Worm (Caenorhabditis elegans) whole organism, L2 larva: ENCODE measurements around the gene smrd-1.

Experiments
- ama-1 ChIP-seq: fragments of 150-350 bp; optimal IDR thresholded peaks from 2 replicates; lab custom pipeline; 2018; ENCODE audit warnings: inconsistent platforms
- dmd-4 ChIP-seq: sonication (generic microtip); optimal IDR thresholded peaks from 2 replicates; lab custom pipeline; 2017; ENCODE audit warnings: missing biosample characterization, missing genetic modification characterization
- egl-27 ChIP-seq: sonication (generic microtip); optimal IDR thresholded peaks from 3 replicates; lab custom pipeline; 2017; ENCODE audit warnings: missing biosample characterization, missing genetic modification reagents, missing genetic modification characterization
- lin-13 ChIP-seq: fragments of 150-350 bp; optimal IDR thresholded peaks from 2 replicates; lab custom pipeline; 2014; ENCODE audit warnings: missing biosample characterization, missing genetic modification reagents, missing genetic modification characterization
- lin-39 ChIP-seq: fragments of 150-350 bp; optimal IDR thresholded peaks from 2 replicates; lab custom pipeline; 2014; ENCODE audit warnings: missing biosample characterization, missing genetic modification reagents, missing genetic modification characterization
- mbf-1 ChIP-seq: sonication (generic microtip); optimal IDR thresholded peaks from 2 replicates; lab custom pipeline; 2017; ENCODE audit warnings: missing biosample characterization, missing genetic modification characterization
- nhr-11 ChIP-seq: fragments of 150-350 bp; optimal IDR thresholded peaks from 2 replicates; lab custom pipeline; 2014; ENCODE audit warnings: missing biosample characterization, missing genetic modification characterization
- nhr-23 ChIP-seq: fragments of 150-350 bp; optimal IDR thresholded peaks from 2 replicates; lab custom pipeline; 2014; ENCODE audit warnings: missing biosample characterization, missing genetic modification reagents, missing genetic modification characterization
- sma-3 ChIP-seq: sonication (generic microtip); optimal IDR thresholded peaks from 2 replicates; lab custom pipeline; 2016; ENCODE audit warnings: missing genetic modification reagents, missing genetic modification characterization, missing compliant biosample characterization

DNA sequence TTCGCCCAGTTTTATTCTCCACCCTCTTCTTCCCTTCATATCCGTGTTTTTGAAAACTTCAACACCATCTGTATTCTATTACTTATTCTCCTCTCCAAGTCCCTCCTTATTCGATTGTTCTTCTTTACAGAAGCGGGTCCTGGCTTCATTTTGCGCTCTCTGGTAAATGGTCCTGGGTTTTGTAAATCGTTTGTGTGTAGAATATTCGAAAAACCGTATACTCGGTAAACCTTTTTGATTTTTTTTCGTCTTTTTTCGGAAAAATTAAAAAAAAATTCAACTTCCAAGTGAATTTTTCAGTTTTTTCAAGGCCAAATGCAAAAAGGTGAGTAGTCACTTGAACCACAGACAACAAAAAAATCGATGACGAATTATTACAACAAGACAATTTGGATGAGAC lies 39.2 kb upstream of the smrd-1 start, which contains the start of gene D2045.9:
- TF ChIP-seq egl-27 (tag; lab: Kevin White, UChicago) (no peak), ama-1 (lab: Kevin White, UChicago) (no peak), nhr-23 (no peak), lin-13 (GFP tag; lab: Kevin White, UChicago) (no peak), sma-3 (no peak), dmd-4 (tag; lab: Kevin White, UChicago) (no peak), nhr-11 (tag; lab: Kevin White, UChicago) (no peak), lin-39 (tag; lab: Kevin White, UChicago) (no peak), mbf-1 (tag; lab: Kevin White, UChicago) (no peak)
